Worm (Caenorhabditis elegans): ENCODE results near the gene C44F1.1.

DNA sequence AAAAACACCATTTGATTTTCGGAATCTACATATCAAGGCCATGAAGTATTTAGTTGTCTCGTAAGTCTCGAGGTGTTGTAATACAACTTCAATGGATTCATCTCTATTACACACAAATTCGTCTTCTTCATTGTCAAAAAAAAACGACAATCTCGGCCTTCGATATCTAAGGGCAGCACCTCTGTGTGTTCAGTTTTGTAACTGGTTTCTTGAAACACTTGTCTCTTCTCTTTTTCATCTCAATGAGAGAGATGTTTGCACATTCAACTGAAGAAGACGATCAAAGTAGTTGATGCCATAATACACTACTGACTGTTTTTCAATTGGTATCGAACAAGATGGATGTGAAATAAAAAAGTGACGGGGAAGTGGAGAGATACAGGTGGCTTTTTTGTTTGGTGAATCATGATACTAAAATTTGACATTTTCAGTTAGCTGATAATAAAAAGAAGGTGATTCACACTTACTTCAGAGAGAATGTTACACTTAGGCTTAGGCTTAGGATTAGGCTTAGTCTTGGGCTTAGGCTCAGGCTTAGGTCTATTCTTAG lies 46.1 kb upstream of the C44F1.1 start:
- TF ChIP-seq nhr-11 (tag; optimal IDR thresholded peaks at IDR 0.05) (no peak), nhr-12 (tag; optimal IDR thresholded peaks at IDR 0.05) (no peak), ztf-11 (tag; optimal IDR thresholded peaks at IDR 0.05) (no peak), nhr-21 (tag; optimal IDR thresholded peaks at IDR 0.05) (no peak), nhr-237 (tag; optimal IDR thresholded peaks at IDR 0.05) (no peak)
